Fruit fly (Drosophila melanogaster) whole organism, embryonic: ENCODE results near the gene CG13667.

Source experiments
- Aef1 ChIP-seq: fragments of 200-800 bp; sonication (Bioruptor generic); IDR thresholded peaks from 3 replicates; pipeline ENCODE4 v1.3.6; 2022; ENCODE audit warnings: missing biosample characterization, missing genetic modification characterization
- BEAF-32 ChIP-seq: fragments of 200-800 bp; sonication (Bioruptor generic); optimal IDR thresholded peaks from 3 replicates; lab custom pipeline; 2017; ENCODE audit warnings: missing biosample characterization, missing genetic modification characterization, mild to moderate bottlenecking, moderate library complexity, missing genetic modification reagents
- Blimp-1 ChIP-seq: fragments of 200-800 bp; sonication (Bioruptor generic); optimal IDR thresholded peaks from 3 replicates; lab custom pipeline; 2018; ENCODE audit warnings: missing biosample characterization, missing genetic modification characterization, mild to moderate bottlenecking, moderate library complexity, missing genetic modification reagents
- CG10321 ChIP-seq: fragments of 200-800 bp; sonication (Bioruptor generic); IDR thresholded peaks from 2 replicates; pipeline ENCODE4 v1.3.6; 2022; ENCODE audit warnings: missing biosample characterization, missing genetic modification characterization
- CG10431 ChIP-seq: fragments of 200-800 bp; sonication (Bioruptor generic); optimal IDR thresholded peaks from 3 replicates; lab custom pipeline; 2018; ENCODE audit warnings: missing biosample characterization, mild to moderate bottlenecking, missing genetic modification characterization
- CG10565 ChIP-seq: fragments of 200-800 bp; sonication (Bioruptor generic); optimal IDR thresholded peaks from 3 replicates; lab custom pipeline; 2016; ENCODE audit warnings: missing biosample characterization, mild to moderate bottlenecking, missing genetic modification characterization
- CG11723 ChIP-seq: fragments of 200-800 bp; sonication (Bioruptor generic); optimal IDR thresholded peaks from 2 replicates; lab custom pipeline; 2017; ENCODE audit warnings: missing biosample characterization, mild to moderate bottlenecking, missing genetic modification characterization
- CG12659 ChIP-seq: fragments of 200-800 bp; sonication (Bioruptor generic); optimal IDR thresholded peaks from 3 replicates; lab custom pipeline; 2017; ENCODE audit warnings: mild to moderate bottlenecking, missing biosample characterization, missing genetic modification reagents, missing genetic modification characterization
- CG12769 ChIP-seq: fragments of 200-800 bp; sonication (Bioruptor generic); optimal IDR thresholded peaks from 2 replicates; lab custom pipeline; 2019; ENCODE audit warnings: missing biosample characterization, mild to moderate bottlenecking, missing genetic modification characterization, moderate library complexity
- CG13123 ChIP-seq: fragments of 200-800 bp; sonication (Bioruptor generic); optimal IDR thresholded peaks from 2 replicates; lab custom pipeline; 2016; ENCODE audit warnings: missing biosample characterization, missing genetic modification characterization
- CG13894 ChIP-seq: fragments of 200-800 bp; sonication (Bioruptor generic); optimal IDR thresholded peaks from 3 replicates; lab custom pipeline; 2018; ENCODE audit warnings: missing biosample characterization, mild to moderate bottlenecking, missing genetic modification characterization, moderate library complexity
- CG14860 ChIP-seq: fragments of 200-800 bp; sonication (Bioruptor generic); IDR thresholded peaks from 3 replicates; pipeline ENCODE4 v1.3.6; 2022; ENCODE audit warnings: missing biosample characterization, missing genetic modification characterization; ENCODE audit not compliant: partially characterized antibody
- CG15601 ChIP-seq: fragments of 200-800 bp; sonication (Bioruptor generic); optimal IDR thresholded peaks from 3 replicates; lab custom pipeline; 2019; ENCODE audit warnings: missing biosample characterization, mild to moderate bottlenecking, missing genetic modification characterization, moderate library complexity
- CG17186 ChIP-seq: fragments of 200-800 bp; sonication (Bioruptor generic); optimal IDR thresholded peaks from 3 replicates; lab custom pipeline; 2017; ENCODE audit warnings: missing biosample characterization, missing genetic modification reagents, missing genetic modification characterization
- CG17568 ChIP-seq: fragments of 200-800 bp; sonication (Bioruptor generic); optimal IDR thresholded peaks from 2 replicates; lab custom pipeline; 2018; ENCODE audit warnings: missing biosample characterization, mild to moderate bottlenecking, missing genetic modification characterization, moderate library complexity
- CG17829 ChIP-seq: fragments of 200-800 bp; optimal IDR thresholded peaks from 2 replicates; lab custom pipeline; 2019; ENCODE audit warnings: missing biosample characterization, mild to moderate bottlenecking, missing genetic modification characterization, moderate library complexity
- CG2199 ChIP-seq: fragments of 200-800 bp; sonication (Bioruptor generic); IDR thresholded peaks from 3 replicates; pipeline ENCODE4 v1.3.6; 2022; ENCODE audit warnings: missing biosample characterization, missing genetic modification characterization
- CG31365 ChIP-seq: fragments of 200-800 bp; sonication (Bioruptor generic); optimal IDR thresholded peaks from 2 replicates; lab custom pipeline; 2018; ENCODE audit warnings: missing biosample characterization, mild to moderate bottlenecking, missing genetic modification characterization
- CG32767 ChIP-seq: fragments of 200-800 bp; sonication (Bioruptor generic); IDR thresholded peaks from 2 replicates; pipeline ENCODE4 v1.3.6; 2022; ENCODE audit warnings: missing biosample characterization, missing genetic modification characterization
- CG33557 ChIP-seq: fragments of 200-800 bp; sonication (Bioruptor generic); optimal IDR thresholded peaks from 2 replicates; lab custom pipeline; 2019; ENCODE audit warnings: missing biosample characterization, mild to moderate bottlenecking, missing genetic modification characterization, moderate library complexity
- CG6689 ChIP-seq: fragments of 200-800 bp; sonication (Bioruptor generic); IDR thresholded peaks from 2 replicates; pipeline ENCODE4 v1.3.6; 2022; ENCODE audit warnings: missing biosample characterization, missing genetic modification characterization
- CG7987 ChIP-seq: fragments of 200-800 bp; sonication (Bioruptor generic); optimal IDR thresholded peaks from 2 replicates; lab custom pipeline; 2018; ENCODE audit warnings: missing biosample characterization, mild to moderate bottlenecking, missing genetic modification characterization, moderate library complexity
- CG8281 ChIP-seq: fragments of 200-800 bp; sonication (Bioruptor generic); optimal IDR thresholded peaks from 2 replicates; lab custom pipeline; 2018; ENCODE audit warnings: missing biosample characterization, mild to moderate bottlenecking, missing genetic modification characterization, moderate library complexity
- CG8290 ChIP-seq, 3 experiments: fragments of 200-800 bp; sonication (Bioruptor generic); optimal IDR thresholded peaks; 2 replicates each; lab custom pipeline; 2016 to 2019; ENCODE audit warnings: missing biosample characterization in 3 of 3, missing genetic modification characterization in 3 of 3, mild to moderate bottlenecking in 2 of 3, moderate library complexity in 1 of 3
- CG8944 ChIP-seq: fragments of 200-800 bp; sonication (Bioruptor generic); optimal IDR thresholded peaks from 3 replicates; lab custom pipeline; 2016; ENCODE audit warnings: missing biosample characterization, missing genetic modification characterization
- CG9727 ChIP-seq: fragments of 200-800 bp; sonication (Bioruptor generic); optimal IDR thresholded peaks from 3 replicates; lab custom pipeline; 2017; ENCODE audit warnings: missing biosample characterization, mild to moderate bottlenecking, missing genetic modification characterization
- CG9797 ChIP-seq: fragments of 200-800 bp; sonication (Bioruptor generic); optimal IDR thresholded peaks from 3 replicates; lab custom pipeline; 2018; ENCODE audit warnings: missing biosample characterization, mild to moderate bottlenecking, missing genetic modification characterization
- Dbx ChIP-seq: fragments of 200-800 bp; sonication (Bioruptor generic); IDR thresholded peaks from 3 replicates; pipeline ENCODE4 v1.3.6; 2022; ENCODE audit warnings: missing biosample characterization, missing genetic modification characterization
- H2.0 ChIP-seq: fragments of 200-800 bp; sonication (Bioruptor generic); IDR thresholded peaks from 2 replicates; pipeline ENCODE4 v1.3.6; 2022; ENCODE audit warnings: missing biosample characterization, missing genetic modification characterization
- Hand ChIP-seq: fragments of 200-800 bp; sonication (Bioruptor generic); optimal IDR thresholded peaks from 2 replicates; lab custom pipeline; 2017; ENCODE audit warnings: mild to moderate bottlenecking, missing biosample characterization, missing genetic modification reagents, missing genetic modification characterization
- Hsf ChIP-seq: fragments of 200-800 bp; sonication (Bioruptor generic); optimal IDR thresholded peaks from 3 replicates; lab custom pipeline; 2016; ENCODE audit warnings: missing biosample characterization, missing genetic modification characterization
- NfI ChIP-seq: fragments of 200-800 bp; sonication (Bioruptor generic); optimal IDR thresholded peaks from 3 replicates; lab custom pipeline; 2018; ENCODE audit warnings: missing biosample characterization, mild to moderate bottlenecking, missing genetic modification characterization, moderate library complexity
- Xbp1 ChIP-seq: fragments of 200-800 bp; sonication (Bioruptor generic); optimal IDR thresholded peaks from 3 replicates; lab custom pipeline; 2016; ENCODE audit warnings: missing biosample characterization, mild to moderate bottlenecking, missing genetic modification characterization
- Xrp1 ChIP-seq: fragments of 200-800 bp; sonication (Bioruptor generic); IDR thresholded peaks from 2 replicates; pipeline ENCODE4 v1.3.6; 2022; ENCODE audit warnings: missing biosample characterization, missing genetic modification characterization
- al ChIP-seq: fragments of 200-800 bp; sonication (Bioruptor generic); IDR thresholded peaks from 2 replicates; pipeline ENCODE4 v1.3.6; 2022; ENCODE audit warnings: missing biosample characterization, missing genetic modification characterization
- cas ChIP-seq: fragments of 200-800 bp; sonication (Bioruptor generic); IDR thresholded peaks from 2 replicates; pipeline ENCODE4 v1.3.6; 2022; ENCODE audit warnings: missing biosample characterization, missing genetic modification characterization
- dan ChIP-seq: fragments of 200-800 bp; sonication (Bioruptor generic); IDR thresholded peaks from 2 replicates; pipeline ENCODE4 v1.3.6; 2022; ENCODE audit warnings: missing biosample characterization, missing genetic modification characterization
- disco-r ChIP-seq: fragments of 200-800 bp; sonication (Bioruptor generic); optimal IDR thresholded peaks from 2 replicates; lab custom pipeline; 2016; ENCODE audit warnings: missing biosample characterization, missing genetic modification characterization
- dysf ChIP-seq: fragments of 200-800 bp; sonication (Bioruptor generic); IDR thresholded peaks from 3 replicates; pipeline ENCODE4 v1.3.6; 2022; ENCODE audit warnings: missing biosample characterization, missing genetic modification characterization
- emc ChIP-seq: fragments of 200-800 bp; sonication (Bioruptor generic); optimal IDR thresholded peaks from 2 replicates; lab custom pipeline; 2016; ENCODE audit warnings: missing biosample characterization, missing genetic modification characterization
- ken ChIP-seq: fragments of 200-800 bp; sonication (Bioruptor generic); IDR thresholded peaks from 3 replicates; pipeline ENCODE4 v1.3.6; 2022; ENCODE audit warnings: missing biosample characterization, missing genetic modification characterization
- onecut ChIP-seq: fragments of 200-800 bp; sonication (Bioruptor generic); IDR thresholded peaks from 2 replicates; pipeline ENCODE4 v1.3.6; 2022; ENCODE audit warnings: missing biosample characterization, missing genetic modification characterization
- p53 ChIP-seq: fragments of 200-800 bp; sonication (Bioruptor generic); optimal IDR thresholded peaks from 2 replicates; lab custom pipeline; 2016; ENCODE audit warnings: missing biosample characterization, missing genetic modification characterization
- pan ChIP-seq, 4 experiments: fragments of >200 bp in 3 of 4; fragments of 200-800 bp in 1 of 4; sonication (Bioruptor generic) in 1 of 4; optimal IDR thresholded peaks in 3 of 4; IDR thresholded peaks in 1 of 4; 2 replicates each; pipeline versions ENCODE4 v1.3.6 to Lab custom; 2017 to 2022; ENCODE audit warnings: missing biosample characterization in 2 of 4, missing genetic modification characterization in 2 of 4, mixed read lengths in 1 of 4
- pita ChIP-seq: fragments of 200-800 bp; sonication (Bioruptor generic); optimal IDR thresholded peaks from 2 replicates; lab custom pipeline; 2017; ENCODE audit warnings: missing biosample characterization, mild to moderate bottlenecking, missing genetic modification characterization
- psq ChIP-seq: fragments of 200-800 bp; sonication (Bioruptor generic); optimal IDR thresholded peaks from 2 replicates; lab custom pipeline; 2017; ENCODE audit warnings: missing biosample characterization, missing genetic modification characterization
- ssp ChIP-seq: fragments of 200-800 bp; sonication (Bioruptor generic); IDR thresholded peaks from 2 replicates; pipeline ENCODE4 v1.3.6; 2022; ENCODE audit warnings: missing biosample characterization, missing genetic modification characterization
- unpg ChIP-seq: fragments of 200-800 bp; sonication (Bioruptor generic); optimal IDR thresholded peaks from 3 replicates; lab custom pipeline; 2018; ENCODE audit warnings: missing biosample characterization, mild to moderate bottlenecking, missing genetic modification characterization, moderate library complexity

The CG13667 gene

DNA sequence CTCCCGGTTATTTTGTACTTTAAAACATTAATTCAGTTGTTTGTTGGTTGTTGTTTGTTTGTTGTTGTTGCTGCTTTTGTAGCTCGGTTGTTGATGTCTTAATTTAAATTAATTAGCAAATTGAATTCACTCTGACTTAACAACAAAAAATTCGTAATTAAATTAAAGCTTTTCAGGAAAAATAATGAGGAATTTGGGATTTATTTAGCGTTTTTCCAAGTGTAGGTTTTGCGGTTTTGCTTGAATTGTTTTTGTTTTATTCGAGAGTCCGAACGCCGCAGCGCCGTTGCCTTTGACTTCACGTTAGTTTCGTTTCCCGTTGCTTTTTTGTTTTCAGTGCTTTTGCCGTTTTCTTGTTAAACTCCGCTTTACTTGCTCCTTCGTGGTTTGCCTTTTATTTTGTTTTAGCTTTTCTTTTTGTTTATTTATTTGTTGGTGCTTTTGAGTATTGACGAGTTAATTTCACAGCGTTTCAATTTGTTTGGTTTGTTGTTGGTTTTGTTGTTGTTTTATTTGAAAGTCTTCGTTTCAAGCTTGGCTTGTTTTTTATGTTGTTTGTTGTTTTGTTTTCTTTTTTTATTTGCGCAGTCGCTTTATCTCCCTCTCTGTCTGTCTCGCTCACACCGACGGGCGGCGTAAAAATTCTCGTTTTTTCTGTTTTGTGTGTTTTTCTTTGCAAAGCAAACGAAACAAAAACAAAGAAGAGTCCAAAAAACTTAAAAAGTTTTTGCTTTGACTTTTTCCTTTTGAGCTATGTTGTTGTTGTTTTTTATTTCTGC, 35.7 kb downstream of the CG13667 start (continued):
- TF ChIP-seq CG17186 (GFP tag; lab: Kevin White, UChicago) (no peak), CG12659 (no peak), CG7987 (no peak), CG9797 (GFP tag; lab: Kevin White, UChicago) (no peak), p53 (GFP tag; lab: Kevin White, UChicago) (no peak), CG14860 (no peak), CG13123 (GFP tag; lab: Kevin White, UChicago) (no peak), Hsf (peak; percentile 32), CG2199 (GFP tag; lab: Robert Waterston, UW) (no peak), unpg (peak; percentile 42), CG9727 (no peak), CG33557 (GFP tag; lab: Kevin White, UChicago) (no peak), Hand (GFP tag; lab: Kevin White, UChicago) (no peak), CG13894 (tag; lab: Kevin White, UChicago) (no peak), ken (GFP tag; lab: Robert Waterston, UW) (no peak), CG10431 (no peak), CG10565 (no peak), CG31365 (no peak), dan (no peak), CG8281 (tag; lab: Kevin White, UChicago) (no peak), dysf (GFP tag; lab: Robert Waterston, UW) (no peak; the same call in 2 of the 3 replicates), emc (GFP tag; lab: Kevin White, UChicago) (peak; percentile 22), NfI (no peak), Dbx (GFP tag; lab: Robert Waterston, UW) (no peak; the same call in 2 of the 3 replicates), pita (GFP tag; lab: Kevin White, UChicago) (no peak), onecut (GFP tag; lab: Robert Waterston, UW) (no peak), Xrp1 (GFP tag; lab: Robert Waterston, UW) (peak; percentile 52; the same call in 1 of the 2 replicates), pan (optimal IDR thresholded peaks at IDR 0.05; lab: Kevin White, UChicago) (no peak), pan (GFP tag; optimal IDR thresholded peaks at IDR 0.05 in 1 of 2, IDR thresholded peaks at IDR 0.05 in 1 of 2) (peak in 1 of 2 experiments; percentile 34), CG17568 (GFP tag; lab: Kevin White, UChicago) (peak; percentile 32), CG15601 (tag; lab: Kevin White, UChicago) (no peak), CG8290 (GFP tag; optimal IDR thresholded peaks at IDR 0.05; lab: Kevin White, UChicago) (no peak), CG8290 (tag; optimal IDR thresholded peaks at IDR 0.05; lab: Kevin White, UChicago) (no peak), Aef1 (GFP tag; lab: Robert Waterston, UW) (no peak; the same call in 2 of the 3 replicates), Xbp1 (GFP tag; lab: Kevin White, UChicago) (peak; percentile 41), CG6689 (no peak), CG12769 (tag; lab: Kevin White, UChicago) (no peak), CG17829 (tag; lab: Kevin White, UChicago) (no peak), al (GFP tag; lab: Robert Waterston, UW) (no peak), disco-r (GFP tag; lab: Kevin White, UChicago) (no peak), CG11723 (GFP tag; lab: Kevin White, UChicago) (no peak), BEAF-32 (GFP tag; lab: Kevin White, UChicago) (no peak), cas (GFP tag; lab: Robert Waterston, UW) (no peak), psq (GFP tag; lab: Kevin White, UChicago) (peak; percentile 47), H2.0 (no peak), CG32767 (no peak; the same call in 1 of the 2 replicates), CG10321 (GFP tag; lab: Robert Waterston, UW) (no peak), ssp (GFP tag; lab: Robert Waterston, UW) (no peak), CG8944 (GFP tag; lab: Kevin White, UChicago) (peak; percentile 6), Blimp-1 (GFP tag; lab: Kevin White, UChicago) (no peak)
